Fruit fly (Drosophila melanogaster): ENCODE data around the gene Mob2.

- TF ChIP-seq usp (GFP tag; optimal IDR thresholded peaks at IDR 0.05) (no peak), hth (optimal IDR thresholded peaks at IDR 0.05) (no peak), Sin3A (optimal IDR thresholded peaks at IDR 0.05) (no peak)
Observed at dm6 chr3L:11550359-11551056, 11.5 kb downstream of the Mob2 start.

Measured in whole organism, embryonic.